Worm (Caenorhabditis elegans) whole organism, L1 larva: ENCODE measurements around the gene nlp-32.

Source experiments
- C04F5.9 ChIP-seq: sonication (generic microtip); optimal IDR thresholded peaks from 2 replicates; lab custom pipeline; 2016; ENCODE audit warnings: missing genetic modification characterization, missing compliant biosample characterization
- C16A3.4 ChIP-seq: fragments of 150-350 bp; optimal IDR thresholded peaks from 2 replicates; lab custom pipeline; 2014; ENCODE audit warnings: missing biosample characterization, missing genetic modification characterization
- C34B4.2 ChIP-seq: sonication (generic microtip); optimal IDR thresholded peaks from 2 replicates; lab custom pipeline; 2017; ENCODE audit warnings: mild to moderate bottlenecking, missing genetic modification characterization, missing compliant biosample characterization
- F16B12.6 ChIP-seq: fragments of 150-350 bp; optimal IDR thresholded peaks from 2 replicates; lab custom pipeline; 2014; ENCODE audit warnings: missing biosample characterization, missing genetic modification characterization
- aha-1 ChIP-seq: fragments of 150-350 bp; optimal IDR thresholded peaks from 2 replicates; lab custom pipeline; 2014; ENCODE audit warnings: missing biosample characterization, missing genetic modification characterization
- alr-1 ChIP-seq: fragments of 200-800 bp; sonication (Bioruptor generic); optimal IDR thresholded peaks from 2 replicates; lab custom pipeline; 2018; ENCODE audit warnings: borderline replicate concordance, mild to moderate bottlenecking, missing genetic modification characterization, missing compliant biosample characterization
- aly-2 ChIP-seq: fragments of 150-350 bp; optimal IDR thresholded peaks from 2 replicates; lab custom pipeline; 2014; ENCODE audit warnings: missing biosample characterization, missing genetic modification characterization
- blmp-1 ChIP-seq: fragments of 150-350 bp; optimal IDR thresholded peaks from 2 replicates; lab custom pipeline; 2014; ENCODE audit warnings: missing biosample characterization, missing genetic modification characterization
- ceh-82 ChIP-seq, 3 experiments: fragments of 150-350 bp in 1 of 3; sonication (generic microtip) in 2 of 3; optimal IDR thresholded peaks; 2 replicates each; lab custom pipeline; 2014 to 2017; ENCODE audit warnings: missing biosample characterization in 3 of 3, missing genetic modification characterization in 3 of 3
- ceh-88 ChIP-seq: fragments of 200-800 bp; sonication (Bioruptor generic); IDR thresholded peaks from 2 replicates; pipeline ENCODE4 v1.3.6; 2022; ENCODE audit warnings: missing genetic modification characterization, missing compliant biosample characterization
- dpl-1 ChIP-seq, 3 experiments: fragments of 150-350 bp in 2 of 3; sonication (generic microtip) in 1 of 3; optimal IDR thresholded peaks; 2 replicates each; lab custom pipeline; 2014 to 2017; ENCODE audit warnings: missing biosample characterization in 3 of 3, missing genetic modification characterization in 3 of 3, missing genetic modification reagents in 3 of 3
- dsc-1 ChIP-seq: sonication (generic microtip); optimal IDR thresholded peaks from 2 replicates; lab custom pipeline; 2016; ENCODE audit warnings: mild to moderate bottlenecking, missing genetic modification characterization, missing compliant biosample characterization
- efl-1 ChIP-seq, 4 experiments: fragments of 150-350 bp; optimal IDR thresholded peaks in 3 of 4; peaks in 1 of 4; 1 replicate in 1 of 4; 2 replicates in 3 of 4; lab custom pipeline; 2014; ENCODE audit warnings: missing biosample characterization in 2 of 4, missing genetic modification characterization in 2 of 4, missing genetic modification reagents in 2 of 4
- efl-3 ChIP-seq: fragments of 200-800 bp; sonication (Bioruptor generic); optimal IDR thresholded peaks from 2 replicates; lab custom pipeline; 2018; ENCODE audit warnings: mild to moderate bottlenecking, missing genetic modification characterization, missing compliant biosample characterization
- egl-13 ChIP-seq: sonication (generic microtip); optimal IDR thresholded peaks from 2 replicates; lab custom pipeline; 2016; ENCODE audit warnings: missing genotype, missing genetic modification reagents, missing genetic modification characterization, missing compliant biosample characterization
- egl-27 ChIP-seq, 2 experiments: fragments of 150-350 bp in 1 of 2; sonication (generic microtip); optimal IDR thresholded peaks; 3 replicates each; lab custom pipeline; 2017 to 2018; ENCODE audit warnings: missing biosample characterization in 2 of 2, missing genetic modification characterization in 2 of 2, missing genetic modification reagents in 2 of 2
- elt-2 ChIP-seq: sonication (generic microtip); optimal IDR thresholded peaks from 2 replicates; lab custom pipeline; 2016; ENCODE audit warnings: missing genetic modification characterization, mild to moderate bottlenecking, inconsistent platforms, missing compliant biosample characterization, missing genetic modification reagents
- elt-3 ChIP-seq, 6 experiments: fragments of 150-350 bp in 1 of 6; sonication (generic microtip); optimal IDR thresholded peaks; 2 replicates each; lab custom pipeline; 2017 to 2018; ENCODE audit warnings: missing biosample characterization in 6 of 6, missing genetic modification characterization in 6 of 6, inconsistent platforms in 1 of 6
- fkh-8 ChIP-seq: sonication (generic microtip); optimal IDR thresholded peaks from 2 replicates; lab custom pipeline; 2016; ENCODE audit warnings: mild to moderate bottlenecking, missing genetic modification characterization, missing compliant biosample characterization
- jun-1 ChIP-seq: fragments of 150-350 bp; optimal IDR thresholded peaks from 2 replicates; lab custom pipeline; 2014; ENCODE audit warnings: missing biosample characterization, missing genetic modification reagents, missing genetic modification characterization
- lin-13 ChIP-seq: fragments of 150-350 bp; optimal IDR thresholded peaks from 2 replicates; lab custom pipeline; 2014; ENCODE audit warnings: missing biosample characterization, missing genetic modification reagents, missing genetic modification characterization
- lin-14 ChIP-seq: fragments of 200-800 bp; sonication (Bioruptor generic); optimal IDR thresholded peaks from 2 replicates; lab custom pipeline; 2018; ENCODE audit warnings: mild to moderate bottlenecking, missing genetic modification characterization, moderate library complexity, missing compliant biosample characterization
- lir-3 ChIP-seq: sonication (generic microtip); optimal IDR thresholded peaks from 2 replicates; lab custom pipeline; 2016; ENCODE audit warnings: mild to moderate bottlenecking, missing genetic modification characterization, moderate library complexity, missing compliant biosample characterization; ENCODE audit not compliant: poor library complexity
- mab-9 ChIP-seq: fragments of 200-800 bp; sonication (Bioruptor generic); IDR thresholded peaks from 2 replicates; pipeline ENCODE4 v1.3.6; 2022; ENCODE audit warnings: missing genetic modification reagents, missing genetic modification characterization, missing compliant biosample characterization
- nhr-11 ChIP-seq: fragments of 150-350 bp; optimal IDR thresholded peaks from 2 replicates; lab custom pipeline; 2014; ENCODE audit warnings: missing biosample characterization, missing genetic modification characterization
- nhr-19 ChIP-seq: fragments of 200-800 bp; sonication (Bioruptor generic); conservative IDR thresholded peaks from 2 replicates; pipeline ENCODE4 v1.3.6; 2022; ENCODE audit warnings: missing genetic modification characterization, missing compliant biosample characterization
- nhr-77 ChIP-seq: fragments of 150-350 bp; optimal IDR thresholded peaks from 2 replicates; lab custom pipeline; 2014; ENCODE audit warnings: missing biosample characterization, missing genetic modification characterization
- nhr-85 ChIP-seq: sonication (generic microtip); peaks from one replicate; lab custom pipeline; 2016; ENCODE audit warnings: missing genetic modification characterization, inconsistent platforms, missing compliant biosample characterization
- nhr-90 ChIP-seq: sonication (generic microtip); optimal IDR thresholded peaks from 2 replicates; lab custom pipeline; 2016; ENCODE audit warnings: mild to moderate bottlenecking, missing genetic modification characterization, missing compliant biosample characterization; ENCODE audit not compliant: poor library complexity
- pax-3 ChIP-seq: fragments of 200-800 bp; sonication (Bioruptor generic); optimal IDR thresholded peaks from 2 replicates; lab custom pipeline; 2018; ENCODE audit warnings: mild to moderate bottlenecking, missing genetic modification characterization, moderate library complexity, missing compliant biosample characterization
- rnt-1 ChIP-seq: sonication (generic microtip); optimal IDR thresholded peaks from 2 replicates; lab custom pipeline; 2016; ENCODE audit warnings: mild to moderate bottlenecking, missing genetic modification characterization, moderate library complexity, missing compliant biosample characterization
- skn-1 ChIP-seq: fragments of 150-350 bp; optimal IDR thresholded peaks from 2 replicates; lab custom pipeline; 2014; ENCODE audit warnings: missing biosample characterization, missing genetic modification characterization
- snpc-4 ChIP-seq: fragments of 150-350 bp; optimal IDR thresholded peaks from 2 replicates; lab custom pipeline; 2014; ENCODE audit warnings: missing biosample characterization, missing genetic modification characterization
- snu-23 ChIP-seq: sonication (generic microtip); optimal IDR thresholded peaks from 2 replicates; lab custom pipeline; 2016; ENCODE audit warnings: missing genetic modification characterization, missing compliant biosample characterization
- sup-37 ChIP-seq: fragments of 200-800 bp; sonication (Bioruptor generic); optimal IDR thresholded peaks from 2 replicates; lab custom pipeline; 2018; ENCODE audit warnings: mild to moderate bottlenecking, missing genetic modification characterization, missing compliant biosample characterization
- swsn-7 ChIP-seq: sonication (generic microtip); optimal IDR thresholded peaks from 2 replicates; lab custom pipeline; 2016; ENCODE audit warnings: missing genetic modification characterization, missing compliant biosample characterization
- unc-130 ChIP-seq: fragments of 150-350 bp; optimal IDR thresholded peaks from 2 replicates; lab custom pipeline; 2017; ENCODE audit warnings: missing biosample characterization, missing genetic modification characterization, inconsistent platforms
- vab-15 ChIP-seq: sonication (generic microtip); optimal IDR thresholded peaks from 2 replicates; lab custom pipeline; 2017; ENCODE audit warnings: missing genotype, mild to moderate bottlenecking, missing genetic modification characterization, missing compliant biosample characterization
- ztf-11 ChIP-seq, 2 experiments: sonication (generic microtip); optimal IDR thresholded peaks; 2 replicates each; lab custom pipeline; 2016 to 2017; ENCODE audit warnings: missing genetic modification characterization in 2 of 2, missing biosample characterization in 1 of 2, missing compliant biosample characterization in 1 of 2

nlp-32 gene

DNA sequence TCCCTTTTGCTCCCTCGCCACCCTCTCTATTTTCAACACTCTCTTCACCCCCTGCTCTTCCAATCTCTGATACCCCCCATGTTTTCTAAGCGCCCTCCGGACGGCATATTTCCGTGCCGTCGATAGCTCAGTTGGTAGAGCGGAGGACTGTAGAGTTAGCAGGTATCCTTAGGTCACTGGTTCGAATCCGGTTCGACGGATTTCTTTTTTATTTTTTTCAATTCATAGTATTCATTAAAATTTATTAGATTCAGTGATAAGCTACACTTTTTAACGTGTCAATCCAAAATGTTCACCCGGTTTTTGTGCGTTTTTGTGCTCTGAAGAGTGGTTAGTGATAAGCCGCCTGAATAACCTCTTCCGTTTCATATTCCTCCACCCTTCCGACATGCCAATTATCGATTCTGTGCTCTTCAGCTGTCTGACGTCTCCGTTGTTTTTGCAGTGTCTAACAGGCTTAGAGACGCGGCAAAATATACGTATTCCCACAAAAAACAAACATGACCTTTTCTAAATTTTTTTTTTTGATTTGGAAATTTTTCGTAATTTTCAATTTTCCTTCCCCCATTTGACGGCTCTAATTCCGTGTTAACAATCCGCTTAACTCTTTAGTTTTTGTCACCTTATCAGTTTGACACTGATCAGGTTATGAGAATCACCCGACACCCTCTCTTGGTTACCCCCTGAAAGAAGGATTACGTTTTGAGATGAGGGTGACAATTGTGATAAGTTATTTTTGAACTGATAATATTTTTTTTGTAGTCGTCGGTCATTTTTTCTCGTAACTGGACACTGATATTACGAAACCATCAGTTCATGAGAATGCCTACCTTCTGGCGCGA is 49.1 kb upstream of the nlp-32 start (continued):
- TF ChIP-seq nhr-85 (tag; lab: Kevin White, UChicago) (peak; percentile 79), C16A3.4 (tag; lab: Kevin White, UChicago) (no peak), unc-130 (tag; lab: Kevin White, UChicago) (peak; percentile 6)
- TF ChIP-seq, all 84 proteins: peak for 25

DNA sequence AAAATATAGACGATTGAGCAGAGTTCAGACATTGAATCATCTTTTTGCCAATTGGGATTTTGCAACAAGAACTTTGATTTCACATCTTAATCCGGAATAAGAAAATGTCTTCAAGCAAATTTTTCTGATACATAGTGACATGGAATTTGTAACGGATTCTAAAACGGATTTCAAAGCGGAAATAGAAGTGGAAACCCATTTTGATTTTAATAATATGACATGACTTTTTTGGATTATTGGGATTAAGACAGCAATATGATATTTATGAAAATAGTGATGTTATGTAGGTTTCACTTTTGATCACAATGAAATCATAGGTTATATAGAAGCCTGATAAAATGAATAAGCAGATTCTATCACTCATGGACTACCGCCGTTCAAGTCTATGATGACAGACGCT is 45.8 kb upstream of the nlp-32 start:
- peak; percentile 68 for TF ChIP-seq dsc-1
- TF ChIP-seq swsn-7: no peak
- peak; percentile 22 for TF ChIP-seq pax-3 (tag; lab: Kevin White, UChicago)

DNA sequence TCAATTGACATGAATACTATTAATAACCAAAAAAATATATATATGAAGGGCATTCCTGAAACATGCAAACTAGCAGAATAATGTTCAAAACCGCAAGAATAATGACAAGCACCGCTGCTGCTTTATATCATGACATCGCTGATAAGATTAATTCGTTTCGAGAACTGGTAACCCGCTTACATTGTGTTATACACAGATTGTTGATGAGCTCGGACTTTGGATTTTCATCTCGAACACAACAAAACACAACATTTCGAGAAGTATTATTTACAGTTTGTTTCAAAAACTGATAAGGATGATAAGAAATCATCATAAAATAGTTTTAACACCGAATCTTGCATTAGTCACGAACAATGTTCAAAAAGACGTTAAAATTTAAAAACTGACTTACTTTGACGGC is 44.6 kb upstream of the nlp-32 start:
- TF ChIP-seq elt-2: peak; percentile 26
- no peak for TF ChIP-seq C34B4.2
- no peak for TF ChIP-seq efl-1 (optimal IDR thresholded peaks at IDR 0.05; lab: Kevin White, UChicago)
- TF ChIP-seq efl-1 (GFP tag; optimal IDR thresholded peaks at IDR 0.05 in 1 of 2; lab: Kevin White, UChicago): peak in 1 of 2 experiments; percentile 40
- peak; percentile 46 for TF ChIP-seq dsc-1

DNA sequence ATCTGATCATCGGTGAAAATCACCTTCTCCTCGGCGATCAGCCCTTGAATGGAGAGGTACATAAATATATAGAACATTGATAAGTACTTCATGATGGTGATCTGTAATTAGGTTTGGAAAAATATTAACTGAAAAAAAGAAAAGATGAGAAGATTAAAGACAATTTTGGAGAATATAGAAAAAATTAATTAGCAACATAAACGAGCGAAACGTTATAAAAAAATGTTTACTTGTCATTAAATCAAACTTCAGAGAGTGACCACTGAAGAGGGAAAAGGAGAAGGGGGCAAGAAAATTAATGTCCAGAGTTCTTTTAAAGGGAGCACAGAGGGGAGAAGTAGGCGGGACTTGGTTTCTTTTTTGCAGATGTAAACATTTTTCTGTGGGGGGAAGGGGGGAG is 40.5 kb upstream of the nlp-32 start, which contains the start of gene T22F7.4:
T22F7.4 (minus strand) TSS at position 101 of the 400 bp plus-strand sequence.
- TF ChIP-seq lin-13 (GFP tag; lab: Kevin White, UChicago) (no peak), mab-9 (GFP tag; lab: Robert Waterston, UW) (no peak), ztf-11 (tag; optimal IDR thresholded peaks at IDR 0.05; lab: Kevin White, UChicago) (no peak), F16B12.6 (tag; lab: Kevin White, UChicago) (no peak), egl-27 (tag; optimal IDR thresholded peaks at IDR 0.05; lab: Kevin White, UChicago) (no peak), aha-1 (tag; lab: Kevin White, UChicago) (no peak), ceh-82 (tag; optimal IDR thresholded peaks at IDR 0.05; lab: Kevin White, UChicago) (no peak), alr-1 (tag; lab: Kevin White, UChicago) (no peak), jun-1 (tag; lab: Kevin White, UChicago) (no peak), pax-3 (tag; lab: Kevin White, UChicago) (no peak), lin-14 (GFP tag; lab: Kevin White, UChicago) (no peak), nhr-19 (GFP tag; lab: Robert Waterston, UW) (no peak), nhr-90 (no peak), snpc-4 (tag; lab: Kevin White, UChicago) (no peak)

DNA sequence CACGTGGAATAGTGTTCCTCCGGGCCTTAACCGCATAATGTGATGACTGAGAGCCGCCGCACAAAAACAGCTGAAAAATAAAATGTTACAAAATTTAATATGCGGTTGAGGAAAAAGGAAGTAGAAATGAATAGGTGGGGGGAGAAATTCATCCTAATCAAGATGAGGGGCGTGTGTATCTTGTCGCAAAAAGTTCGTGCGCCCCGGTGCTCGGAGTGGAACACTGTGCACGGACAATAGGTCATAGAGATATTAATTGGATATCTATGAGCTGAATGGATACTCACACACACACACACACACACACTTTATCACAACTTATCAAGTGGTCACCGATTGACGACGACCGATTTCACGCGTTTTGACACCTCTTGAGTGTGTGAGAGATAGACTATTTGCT is 37.6 kb upstream of the nlp-32 start, which contains the start of gene T22F7.3:
T22F7.3 (minus strand) TSS at position 101 of the 400 bp plus-strand sequence.
- TF ChIP-seq elt-2: no peak
- TF ChIP-seq efl-1 (optimal IDR thresholded peaks at IDR 0.05; lab: Kevin White, UChicago): no peak
- no peak for TF ChIP-seq efl-1 (GFP tag; optimal IDR thresholded peaks at IDR 0.05 in 1 of 2; lab: Kevin White, UChicago)
- no peak for TF ChIP-seq aly-2 (tag; lab: Kevin White, UChicago)
- no peak for TF ChIP-seq snpc-4 (tag; lab: Kevin White, UChicago)
- no peak for TF ChIP-seq nhr-77
- TF ChIP-seq lir-3 (tag; lab: Kevin White, UChicago): no peak
- TF ChIP-seq swsn-7: no peak
- TF ChIP-seq elt-3 (tag; optimal IDR thresholded peaks at IDR 0.05; lab: Kevin White, UChicago): no peak
- TF ChIP-seq efl-3 (GFP tag; lab: Kevin White, UChicago): no peak
- no peak for TF ChIP-seq blmp-1 (tag; lab: Kevin White, UChicago)
- TF ChIP-seq, all 84 proteins: peak for 0

DNA sequence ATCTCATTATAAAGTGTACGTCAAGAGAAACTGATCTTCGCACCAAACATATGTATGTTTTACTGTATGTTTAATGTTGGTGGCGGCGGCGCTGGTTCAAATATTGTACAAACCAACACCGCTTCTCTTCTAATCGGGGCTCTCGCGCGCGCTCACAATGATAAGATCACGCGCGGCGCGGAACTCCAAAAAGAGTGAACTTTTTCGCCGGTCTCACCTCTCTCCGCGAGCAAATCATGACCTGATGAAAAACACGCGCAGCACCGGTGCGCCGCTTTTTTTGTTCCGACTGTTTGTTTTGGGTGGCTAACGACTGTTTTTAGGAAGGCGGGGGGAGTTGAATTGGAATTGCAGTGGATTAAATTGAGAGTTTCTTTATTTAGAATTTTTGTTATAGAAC is 27.0 kb upstream of the nlp-32 start:
- TF ChIP-seq sup-37 (GFP tag; lab: Kevin White, UChicago): no peak
- TF ChIP-seq vab-15 (tag; lab: Kevin White, UChicago): no peak
- TF ChIP-seq aha-1 (tag; lab: Kevin White, UChicago): no peak
- TF ChIP-seq ceh-88 (GFP tag; lab: Robert Waterston, UW): no peak
- no peak for TF ChIP-seq nhr-11 (tag; lab: Kevin White, UChicago)
- no peak for TF ChIP-seq C34B4.2
- no peak for TF ChIP-seq nhr-90
- TF ChIP-seq C04F5.9 (tag; lab: Kevin White, UChicago): no peak
- TF ChIP-seq dpl-1 (GFP tag; optimal IDR thresholded peaks at IDR 0.05; lab: Kevin White, UChicago): no peak
- TF ChIP-seq elt-2: no peak
- TF ChIP-seq rnt-1 (tag; lab: Kevin White, UChicago): no peak
- TF ChIP-seq fkh-8 (tag; lab: Kevin White, UChicago): no peak
- no peak for TF ChIP-seq nhr-19 (GFP tag; lab: Robert Waterston, UW)
- TF ChIP-seq skn-1 (tag; lab: Kevin White, UChicago): no peak
- no peak for TF ChIP-seq swsn-7
- no peak for TF ChIP-seq snu-23 (GFP tag; lab: Kevin White, UChicago)
- TF ChIP-seq blmp-1 (tag; lab: Kevin White, UChicago): no peak
- no peak for TF ChIP-seq egl-13
